Comparison of ENCODE assay signal across 3 worm cellular contexts in genomic region chrII:10851110-10851509, ce11.
TF ChIP-seq lines count a peak whose summit lies in the region.

No protein-coding gene starts in this region.

TF ChIP-seq in whole organism, L1 larva, 84 proteins besides CTCF, POLR2A, EP300 and RAD21 (continued from another document):
- TF ChIP-seq nhr-20 (tag; optimal IDR thresholded peaks at IDR 0.05; lab: Kevin White, UChicago) (peak; percentile 84), egl-13 (tag; optimal IDR thresholded peaks at IDR 0.05; lab: Kevin White, UChicago) (peak; percentile 59), ztf-11 (tag; optimal IDR thresholded peaks at IDR 0.05; lab: Kevin White, UChicago) (peak in 1 of 2 experiments; percentile 71), C04F5.9 (tag; optimal IDR thresholded peaks at IDR 0.05; lab: Kevin White, UChicago) (peak; percentile 76), dpl-1 (GFP tag; optimal IDR thresholded peaks at IDR 0.05; lab: Kevin White, UChicago) (peak; percentile 35 to 61 (median 55)), C16A3.4 (tag; optimal IDR thresholded peaks at IDR 0.05; lab: Kevin White, UChicago) (peak; percentile 39), F16B12.6 (tag; optimal IDR thresholded peaks at IDR 0.05; lab: Kevin White, UChicago) (no peak), dsc-1 (tag; optimal IDR thresholded peaks at IDR 0.05; lab: Kevin White, UChicago) (peak; percentile 24), sup-37 (GFP tag; optimal IDR thresholded peaks at IDR 0.05; lab: Kevin White, UChicago) (no peak), lir-3 (tag; optimal IDR thresholded peaks at IDR 0.05; lab: Kevin White, UChicago; ENCODE audit: poor library complexity) (peak; percentile 51), fkh-8 (tag; optimal IDR thresholded peaks at IDR 0.05; lab: Kevin White, UChicago) (peak; percentile 61), ceh-82 (tag; optimal IDR thresholded peaks at IDR 0.05; lab: Kevin White, UChicago) (peak in 2 of 3 experiments; percentile 0 to 62), lsy-2 (tag; optimal IDR thresholded peaks at IDR 0.05; lab: Kevin White, UChicago) (peak; percentile 65 to 72), lin-15B (tag; optimal IDR thresholded peaks at IDR 0.05; lab: Kevin White, UChicago) (no peak), unc-86 (tag; optimal IDR thresholded peaks at IDR 0.05; lab: Kevin White, UChicago) (peak; percentile 60), mep-1 (tag; optimal IDR thresholded peaks at IDR 0.05; lab: Kevin White, UChicago) (peak; percentile 89), snu-23 (GFP tag; optimal IDR thresholded peaks at IDR 0.05; lab: Kevin White, UChicago) (peak; percentile 87), nhr-77 (tag; optimal IDR thresholded peaks at IDR 0.05; lab: Kevin White, UChicago) (peak; percentile 22), hlh-17 (GFP tag; optimal IDR thresholded peaks at IDR 0.05; lab: Kevin White, UChicago; ENCODE audit: borderline replicate concordance) (no peak), mdl-1 (tag; optimal IDR thresholded peaks at IDR 0.05; lab: Kevin White, UChicago) (peak in 1 of 2 experiments; percentile 69), ceh-88 (GFP tag; IDR thresholded peaks at IDR 0.05; lab: Robert Waterston, UW) (peak; percentile 55), unc-62 (GFP tag; optimal IDR thresholded peaks at IDR 0.05; lab: Kevin White, UChicago) (peak; percentile 41), fkh-4 (tag; optimal IDR thresholded peaks at IDR 0.05; lab: Kevin White, UChicago; ENCODE audit: borderline replicate concordance) (no peak), ceh-8 (GFP tag; optimal IDR thresholded peaks at IDR 0.05; lab: Kevin White, UChicago) (no peak), nhr-19 (GFP tag; conservative IDR thresholded peaks at IDR 0.05; lab: Robert Waterston, UW) (peak; percentile 68), nhr-47 (tag; optimal IDR thresholded peaks at IDR 0.05; lab: Kevin White, UChicago) (peak; percentile 71), nhr-11 (tag; optimal IDR thresholded peaks at IDR 0.05; lab: Kevin White, UChicago) (no peak), nhr-71 (tag; optimal IDR thresholded peaks at IDR 0.05; lab: Kevin White, UChicago) (peak; percentile 90), tbx-2 (tag; optimal IDR thresholded peaks at IDR 0.05; lab: Kevin White, UChicago) (peak; percentile 83), nhr-76 (tag; optimal IDR thresholded peaks at IDR 0.05; lab: Kevin White, UChicago) (no peak), blmp-1 (tag; optimal IDR thresholded peaks at IDR 0.05; lab: Kevin White, UChicago) (no peak), vab-15 (tag; optimal IDR thresholded peaks at IDR 0.05; lab: Kevin White, UChicago) (no peak), lin-35 (GFP tag; optimal IDR thresholded peaks at IDR 0.05; lab: Kevin White, UChicago) (peak; percentile 68 to 80), isw-1 (GFP tag; IDR thresholded peaks at IDR 0.05; lab: Robert Waterston, UW) (peak; percentile 24), irx-1 (tag; optimal IDR thresholded peaks at IDR 0.05; lab: Kevin White, UChicago) (peak; percentile 61), zag-1 (tag; optimal IDR thresholded peaks at IDR 0.05; lab: Kevin White, UChicago) (no peak), swsn-7 (tag; optimal IDR thresholded peaks at IDR 0.05; lab: Kevin White, UChicago) (peak; percentile 68), elt-2 (tag; optimal IDR thresholded peaks at IDR 0.05; lab: Kevin White, UChicago) (peak; percentile 56), nhr-85 (tag; lab: Kevin White, UChicago) (peak; percentile 97), xbp-1 (tag; optimal IDR thresholded peaks at IDR 0.05; lab: Kevin White, UChicago) (peak; percentile 55)

TF ChIP-seq in whole organism, L3 larva, 47 proteins besides CTCF, POLR2A, EP300 and RAD21 (continued from another document):
- TF ChIP-seq eor-1 (tag; optimal IDR thresholded peaks at IDR 0.05; lab: Kevin White, UChicago) (no peak), elt-3 (tag; optimal IDR thresholded peaks at IDR 0.05; lab: Kevin White, UChicago) (no peak), elt-1 (tag; optimal IDR thresholded peaks at IDR 0.05; lab: Kevin White, UChicago) (peak; percentile 43), ceh-9 (tag; optimal IDR thresholded peaks at IDR 0.05; lab: Kevin White, UChicago) (no peak), R02D3.7 (tag; optimal IDR thresholded peaks at IDR 0.05; lab: Kevin White, UChicago) (peak; percentile 20), fkh-2 (tag; optimal IDR thresholded peaks at IDR 0.05; lab: Kevin White, UChicago) (no peak), elt-2 (tag; optimal IDR thresholded peaks at IDR 0.05; lab: Kevin White, UChicago) (peak; percentile 83), ztf-4 (tag; optimal IDR thresholded peaks at IDR 0.05; lab: Kevin White, UChicago) (peak; percentile 24), fos-1 (tag; optimal IDR thresholded peaks at IDR 0.05; lab: Kevin White, UChicago) (no peak), nhr-76 (tag; optimal IDR thresholded peaks at IDR 0.05; lab: Kevin White, UChicago) (no peak), nhr-43 (tag; optimal IDR thresholded peaks at IDR 0.05; lab: Kevin White, UChicago; ENCODE audit: poor library complexity, severe bottlenecking) (peak; percentile 74), jun-1 (tag; optimal IDR thresholded peaks at IDR 0.05; lab: Kevin White, UChicago) (peak; percentile 67), mdl-1 (tag; optimal IDR thresholded peaks at IDR 0.05; lab: Kevin White, UChicago) (peak; percentile 42), nhr-67 (tag; optimal IDR thresholded peaks at IDR 0.05; lab: Kevin White, UChicago) (no peak), ceh-28 (tag; optimal IDR thresholded peaks at IDR 0.05; lab: Kevin White, UChicago) (peak; percentile 62), daf-12 (tag; optimal IDR thresholded peaks at IDR 0.05; lab: Kevin White, UChicago) (no peak), unc-39 (tag; optimal IDR thresholded peaks at IDR 0.05; lab: Kevin White, UChicago) (no peak), nhr-11 (tag; optimal IDR thresholded peaks at IDR 0.05; lab: Kevin White, UChicago) (no peak), egl-27 (tag; optimal IDR thresholded peaks at IDR 0.05; lab: Kevin White, UChicago) (peak; percentile 53), nhr-237 (tag; optimal IDR thresholded peaks at IDR 0.05; lab: Kevin White, UChicago) (no peak), nhr-25 (tag; optimal IDR thresholded peaks at IDR 0.05; lab: Kevin White, UChicago) (peak; percentile 92), hmg-11 (tag; optimal IDR thresholded peaks at IDR 0.05; lab: Kevin White, UChicago) (peak; percentile 64), lin-39 (tag; optimal IDR thresholded peaks at IDR 0.05; lab: Kevin White, UChicago) (peak; percentile 76), ama-1 (optimal IDR thresholded peaks at IDR 0.05; lab: Kevin White, UChicago) (no peak), tbx-2 (tag; optimal IDR thresholded peaks at IDR 0.05; lab: Kevin White, UChicago) (peak; percentile 10), ZK546.5 (tag; optimal IDR thresholded peaks at IDR 0.05; lab: Kevin White, UChicago) (no peak), ceh-16 (tag; optimal IDR thresholded peaks at IDR 0.05; lab: Kevin White, UChicago) (no peak), nhr-77 (tag; optimal IDR thresholded peaks at IDR 0.05; lab: Kevin White, UChicago) (no peak)

TF ChIP-seq in whole organism, young adult, 124 proteins besides CTCF, POLR2A, EP300 and RAD21 (continued from another document and continues in another):
- TF ChIP-seq F10E7.11 (tag; optimal IDR thresholded peaks at IDR 0.05; lab: Kevin White, UChicago) = no peak
- peak; percentile 14; the same call in 1 of the 2 replicates for TF ChIP-seq F33H1.4 (GFP tag; IDR thresholded peaks at IDR 0.05; lab: Robert Waterston, UW)
- no peak for TF ChIP-seq xnd-1 (tag; optimal IDR thresholded peaks at IDR 0.05; lab: Kevin White, UChicago)
- peak; percentile 85 for TF ChIP-seq chd-7 (tag; optimal IDR thresholded peaks at IDR 0.05; lab: Kevin White, UChicago)
- TF ChIP-seq ceh-100 (GFP tag; IDR thresholded peaks at IDR 0.05; lab: Robert Waterston, UW) = no peak
- no peak for TF ChIP-seq F55B11.4 (tag; optimal IDR thresholded peaks at IDR 0.05; lab: Kevin White, UChicago; ENCODE audit: borderline replicate concordance, insufficient read depth)
- 0 out of 2 replicates have a peak, but pooled peaks have one; percentile 12 for TF ChIP-seq ceh-40 (GFP tag; IDR thresholded peaks at IDR 0.05; lab: Robert Waterston, UW)
- TF ChIP-seq rcor-1 (GFP tag; IDR thresholded peaks at IDR 0.05; lab: Robert Waterston, UW) = peak; percentile 54
- no peak for TF ChIP-seq mel-28 (tag; optimal IDR thresholded peaks at IDR 0.05; lab: Kevin White, UChicago; ENCODE audit: borderline replicate concordance)
- TF ChIP-seq die-1 (tag; optimal IDR thresholded peaks at IDR 0.05; lab: Kevin White, UChicago) = peak; percentile 46
- peak; percentile 42 for TF ChIP-seq F22D6.2 (tag; optimal IDR thresholded peaks at IDR 0.05; lab: Kevin White, UChicago)
- no peak for TF ChIP-seq madf-3 (GFP tag; IDR thresholded peaks at IDR 0.05; lab: Robert Waterston, UW)
- no peak for TF ChIP-seq Y53F4B.3 (GFP tag; IDR thresholded peaks at IDR 0.05; lab: Robert Waterston, UW)
- no peak for TF ChIP-seq B0019.2 (GFP tag; conservative IDR thresholded peaks at IDR 0.05; lab: Robert Waterston, UW)
- TF ChIP-seq lsy-27 (tag; optimal IDR thresholded peaks at IDR 0.05; lab: Kevin White, UChicago; ENCODE audit: borderline replicate concordance, insufficient read depth) = no peak
- peak; percentile 98 for TF ChIP-seq unc-62 (GFP tag; optimal IDR thresholded peaks at IDR 0.05; lab: Kevin White, UChicago)
- peak; percentile 87 for TF ChIP-seq ztf-26 (tag; optimal IDR thresholded peaks at IDR 0.05; lab: Kevin White, UChicago)
- 0 out of 2 replicates have a peak, but pooled peaks have one; percentile 51 for TF ChIP-seq K11D2.4 (GFP tag; IDR thresholded peaks at IDR 0.05; lab: Robert Waterston, UW)
- TF ChIP-seq madf-8 (GFP tag; conservative IDR thresholded peaks at IDR 0.05; lab: Robert Waterston, UW) = no peak
- no peak for TF ChIP-seq unc-130 (GFP tag; optimal IDR thresholded peaks at IDR 0.05; lab: Kevin White, UChicago)
- TF ChIP-seq F23B12.7 (tag; optimal IDR thresholded peaks at IDR 0.05; lab: Kevin White, UChicago; ENCODE audit: insufficient read depth) = no peak
- peak; percentile 88 for TF ChIP-seq tlf-1 (GFP tag; optimal IDR thresholded peaks at IDR 0.05; lab: Kevin White, UChicago)
- no peak for TF ChIP-seq hmg-20 (GFP tag; IDR thresholded peaks at IDR 0.05; lab: Robert Waterston, UW)
- no peak for TF ChIP-seq nfya-2 (GFP tag; IDR thresholded peaks at IDR 0.05; lab: Robert Waterston, UW)
- TF ChIP-seq madf-6 (GFP tag; IDR thresholded peaks at IDR 0.05; lab: Robert Waterston, UW) = 0 out of 2 replicates have a peak, but pooled peaks have one; percentile 7
- peak; percentile 77 for TF ChIP-seq K12H6.12 (tag; optimal IDR thresholded peaks at IDR 0.05; lab: Kevin White, UChicago)
- TF ChIP-seq D2030.7 (GFP tag; IDR thresholded peaks at IDR 0.05; lab: Robert Waterston, UW) = no peak
- no peak for TF ChIP-seq egrh-3 (GFP tag; IDR thresholded peaks at IDR 0.05; lab: Robert Waterston, UW)
- peak; percentile 95 to 96 for TF ChIP-seq let-607 (tag; optimal IDR thresholded peaks at IDR 0.05; lab: Kevin White, UChicago)
- no peak for TF ChIP-seq ZK185.1 (tag; optimal IDR thresholded peaks at IDR 0.05; lab: Kevin White, UChicago; ENCODE audit: poor library complexity, severe bottlenecking)
- TF ChIP-seq hmg-1.2 (GFP tag; IDR thresholded peaks at IDR 0.05; lab: Robert Waterston, UW) = peak; percentile 75
- TF ChIP-seq tbx-9 (tag; optimal IDR thresholded peaks at IDR 0.05; lab: Kevin White, UChicago; ENCODE audit: borderline replicate concordance) = no peak
- peak; percentile 98 for TF ChIP-seq ets-4 (GFP tag; optimal IDR thresholded peaks at IDR 0.05; lab: Kevin White, UChicago)
- no peak for TF ChIP-seq akir-1 (GFP tag; optimal IDR thresholded peaks at IDR 0.05; lab: Kevin White, UChicago)
- no peak for TF ChIP-seq F52B5.7 (tag; optimal IDR thresholded peaks at IDR 0.05; lab: Kevin White, UChicago)
- peak; percentile 92 for TF ChIP-seq B0336.3 (GFP tag; IDR thresholded peaks at IDR 0.05; lab: Robert Waterston, UW)
- no peak for TF ChIP-seq hlh-26 (GFP tag; conservative IDR thresholded peaks at IDR 0.05; lab: Robert Waterston, UW)
- no peak for TF ChIP-seq ekl-4 (GFP tag; IDR thresholded peaks at IDR 0.05; lab: Robert Waterston, UW)
- TF ChIP-seq B0261.1 (tag; optimal IDR thresholded peaks at IDR 0.05; lab: Kevin White, UChicago) = no peak
- TF ChIP-seq C06A6.2 (GFP tag; conservative IDR thresholded peaks at IDR 0.05; lab: Robert Waterston, UW) = peak; percentile 82
- no peak for TF ChIP-seq F39B2.1 (GFP tag; IDR thresholded peaks at IDR 0.05; lab: Robert Waterston, UW)
- TF ChIP-seq gei-17 (GFP tag; optimal IDR thresholded peaks at IDR 0.05; lab: Kevin White, UChicago) = peak; percentile 54
- peak; percentile 97 for TF ChIP-seq nhr-80 (tag; optimal IDR thresholded peaks at IDR 0.05; lab: Kevin White, UChicago)
- TF ChIP-seq rec-8 (tag; optimal IDR thresholded peaks at IDR 0.05; lab: Kevin White, UChicago) = no peak
- no peak for TF ChIP-seq hrde-1 (tag; optimal IDR thresholded peaks at IDR 0.05; lab: Kevin White, UChicago; ENCODE audit: borderline replicate concordance)
- TF ChIP-seq repo-1 (tag; optimal IDR thresholded peaks at IDR 0.05; lab: Kevin White, UChicago) = peak; percentile 72
- TF ChIP-seq aptf-2 (GFP tag; conservative IDR thresholded peaks at IDR 0.05; lab: Robert Waterston, UW) = no peak
- peak; percentile 74 for TF ChIP-seq egl-44 (GFP tag; IDR thresholded peaks at IDR 0.05; lab: Robert Waterston, UW)
- no peak for TF ChIP-seq Y95B8A.8 (GFP tag; IDR thresholded peaks at IDR 0.05; lab: Robert Waterston, UW)
- peak; percentile 4 for TF ChIP-seq ztf-18 (tag; optimal IDR thresholded peaks at IDR 0.05; lab: Kevin White, UChicago)
- TF ChIP-seq nhr-90 (tag; optimal IDR thresholded peaks at IDR 0.05; lab: Kevin White, UChicago) = peak; percentile 87
- TF ChIP-seq B0035.1 (tag; optimal IDR thresholded peaks at IDR 0.05; lab: Kevin White, UChicago) = no peak
- TF ChIP-seq lin-35 (GFP tag; optimal IDR thresholded peaks at IDR 0.05; lab: Kevin White, UChicago) = no peak
- no peak for TF ChIP-seq snpc-3.4 (tag; optimal IDR thresholded peaks at IDR 0.05; lab: Kevin White, UChicago)
- peak; percentile 78; the same call in 1 of the 2 replicates for TF ChIP-seq Y53G8AR.9 (GFP tag; conservative IDR thresholded peaks at IDR 0.05; lab: Robert Waterston, UW)
- no peak for TF ChIP-seq snpc-4 (GFP tag; optimal IDR thresholded peaks at IDR 0.05; lab: Kevin White, UChicago)
- TF ChIP-seq snpc-4 (tag; optimal IDR thresholded peaks at IDR 0.05; lab: Kevin White, UChicago) = peak in 2 of 4 experiments; percentile 55 to 58
- no peak for TF ChIP-seq nhr-27 (tag; optimal IDR thresholded peaks at IDR 0.05; lab: Kevin White, UChicago)
- TF ChIP-seq lin-26 (GFP tag; IDR thresholded peaks at IDR 0.05; lab: Robert Waterston, UW) = no peak
- TF ChIP-seq madf-10 (tag; optimal IDR thresholded peaks at IDR 0.05; lab: Kevin White, UChicago) = peak; percentile 55
- no peak for TF ChIP-seq rpc-1 (optimal IDR thresholded peaks at IDR 0.05; lab: Kevin White, UChicago)
- TF ChIP-seq rpc-1 (tag; optimal IDR thresholded peaks at IDR 0.05; lab: Kevin White, UChicago) = no peak
- no peak for TF ChIP-seq dpl-1 (GFP tag; optimal IDR thresholded peaks at IDR 0.05; lab: Kevin White, UChicago)
- peak; percentile 60 for TF ChIP-seq somi-1 (GFP tag; optimal IDR thresholded peaks at IDR 0.05; lab: Kevin White, UChicago)
- no peak for TF ChIP-seq bed-1 (GFP tag; IDR thresholded peaks at IDR 0.05; lab: Robert Waterston, UW)
- TF ChIP-seq lir-1 (GFP tag; conservative IDR thresholded peaks at IDR 0.05; lab: Robert Waterston, UW) = peak; percentile 59
- TF ChIP-seq ceh-58 (GFP tag; IDR thresholded peaks at IDR 0.05; lab: Robert Waterston, UW) = no peak
- no peak for TF ChIP-seq snpc-1.3 (tag; optimal IDR thresholded peaks at IDR 0.05; lab: Kevin White, UChicago; ENCODE audit: insufficient read depth)
- TF ChIP-seq dpff-1 (tag; optimal IDR thresholded peaks at IDR 0.05; lab: Kevin White, UChicago) = no peak
- TF ChIP-seq bed-2 (GFP tag; IDR thresholded peaks at IDR 0.05; lab: Robert Waterston, UW) = no peak
- no peak for TF ChIP-seq zim-3 (tag; optimal IDR thresholded peaks at IDR 0.05; lab: Kevin White, UChicago)
- no peak for TF ChIP-seq attf-6 (GFP tag; IDR thresholded peaks at IDR 0.05; lab: Robert Waterston, UW)
- no peak for TF ChIP-seq ztf-28 (GFP tag; IDR thresholded peaks at IDR 0.05; lab: Robert Waterston, UW)
- TF ChIP-seq F49E8.2 (tag; optimal IDR thresholded peaks at IDR 0.05; lab: Kevin White, UChicago; ENCODE audit: insufficient read depth) = no peak
